Fruit fly (Drosophila melanogaster) whole organism, embryonic: Measurements from ENCODE around the gene CG34278.

Experiments used
- Abd-B ChIP-seq: fragments of 200-800 bp; sonication (Bioruptor generic); optimal IDR thresholded peaks from 2 replicates; lab custom pipeline; 2018; ENCODE audit warnings: missing biosample characterization, mild to moderate bottlenecking, missing genetic modification characterization, moderate library complexity
- CG10462 ChIP-seq: fragments of 200-800 bp; sonication (Bioruptor generic); optimal IDR thresholded peaks from 2 replicates; lab custom pipeline; 2016; ENCODE audit warnings: missing biosample characterization, missing genetic modification characterization
- CG10543 ChIP-seq: fragments of 200-800 bp; sonication (Bioruptor generic); optimal IDR thresholded peaks from 3 replicates; lab custom pipeline; 2017; ENCODE audit warnings: missing biosample characterization, mild to moderate bottlenecking, missing genetic modification characterization, moderate library complexity
- CG11504 ChIP-seq: fragments of 200-800 bp; sonication (Bioruptor generic); optimal IDR thresholded peaks from 3 replicates; lab custom pipeline; 2019; ENCODE audit warnings: missing biosample characterization, mild to moderate bottlenecking, missing genetic modification characterization, moderate library complexity
- CG11560 ChIP-seq: fragments of 200-800 bp; sonication (Bioruptor generic); IDR thresholded peaks from 3 replicates; pipeline ENCODE4 v1.3.6; 2022; ENCODE audit warnings: missing biosample characterization, missing genetic modification characterization
- CG12071 ChIP-seq: fragments of 200-800 bp; sonication (Bioruptor generic); optimal IDR thresholded peaks from 3 replicates; lab custom pipeline; 2018; ENCODE audit warnings: missing biosample characterization, mild to moderate bottlenecking, missing genetic modification characterization
- CG12219 ChIP-seq: fragments of 200-800 bp; sonication (Bioruptor generic); optimal IDR thresholded peaks from 3 replicates; lab custom pipeline; 2018; ENCODE audit warnings: missing biosample characterization, mild to moderate bottlenecking, missing genetic modification characterization
- CG13424 ChIP-seq: fragments of 200-800 bp; sonication (Bioruptor generic); optimal IDR thresholded peaks from 2 replicates; lab custom pipeline; 2019; ENCODE audit warnings: missing biosample characterization, mild to moderate bottlenecking, missing genetic modification characterization, moderate library complexity
- CG14014 ChIP-seq: fragments of 200-800 bp; sonication (Bioruptor generic); IDR thresholded peaks from 2 replicates; pipeline ENCODE4 v1.3.6; 2022; ENCODE audit warnings: missing biosample characterization, missing genetic modification characterization
- CG15514 ChIP-seq: fragments of 200-800 bp; sonication (Bioruptor generic); optimal IDR thresholded peaks from 3 replicates; lab custom pipeline; 2017; ENCODE audit warnings: missing biosample characterization, missing genetic modification characterization, mild to moderate bottlenecking, moderate library complexity, missing genetic modification reagents
- CG15601 ChIP-seq: fragments of 200-800 bp; sonication (Bioruptor generic); optimal IDR thresholded peaks from 3 replicates; lab custom pipeline; 2019; ENCODE audit warnings: missing biosample characterization, mild to moderate bottlenecking, missing genetic modification characterization, moderate library complexity
- CG18599 ChIP-seq: fragments of 200-800 bp; sonication (Bioruptor generic); optimal IDR thresholded peaks from 3 replicates; lab custom pipeline; 2017; ENCODE audit warnings: missing biosample characterization, missing genetic modification characterization, mild to moderate bottlenecking, moderate library complexity, missing genetic modification reagents
- CG2116 ChIP-seq: fragments of 200-800 bp; sonication (Bioruptor generic); optimal IDR thresholded peaks from 3 replicates; lab custom pipeline; 2018; ENCODE audit warnings: missing biosample characterization, mild to moderate bottlenecking, missing genetic modification characterization
- CG2120 ChIP-seq: fragments of 200-800 bp; sonication (Bioruptor generic); optimal IDR thresholded peaks from 3 replicates; lab custom pipeline; 2016; ENCODE audit warnings: missing biosample characterization, missing genetic modification characterization
- CG2678 ChIP-seq: fragments of 200-800 bp; sonication (Bioruptor generic); optimal IDR thresholded peaks from 3 replicates; lab custom pipeline; 2019; ENCODE audit warnings: missing biosample characterization, mild to moderate bottlenecking, missing genetic modification characterization, moderate library complexity
- CG2875 ChIP-seq: fragments of 200-800 bp; sonication (Bioruptor generic); optimal IDR thresholded peaks from 2 replicates; lab custom pipeline; 2017; ENCODE audit warnings: missing biosample characterization, mild to moderate bottlenecking, missing genetic modification characterization, missing genetic modification reagents
- CG2889 ChIP-seq: fragments of 200-800 bp; sonication (Bioruptor generic); IDR thresholded peaks from 3 replicates; pipeline ENCODE4 v1.3.6; 2022; ENCODE audit warnings: missing biosample characterization, missing genetic modification characterization
- CG6791 ChIP-seq: fragments of 200-800 bp; sonication (Bioruptor generic); IDR thresholded peaks from 3 replicates; pipeline ENCODE4 v1.3.6; 2022; ENCODE audit warnings: missing biosample characterization, missing genetic modification characterization; ENCODE audit not compliant: partially characterized antibody
- Drgx ChIP-seq: fragments of 200-800 bp; sonication (Bioruptor generic); IDR thresholded peaks from 2 replicates; pipeline ENCODE4 v1.3.6; 2022; ENCODE audit warnings: missing biosample characterization, missing genetic modification characterization
- E2f2 ChIP-seq: fragments of 200-800 bp; sonication (Bioruptor generic); IDR thresholded peaks from 2 replicates; pipeline ENCODE4 v1.3.6; 2022; ENCODE audit warnings: missing biosample characterization, missing genetic modification characterization
- Fer1 ChIP-seq: fragments of 200-800 bp; sonication (Bioruptor generic); optimal IDR thresholded peaks from 2 replicates; lab custom pipeline; 2017; ENCODE audit warnings: missing biosample characterization, mild to moderate bottlenecking, missing genetic modification characterization
- Fer3 ChIP-seq: fragments of 200-800 bp; sonication (Bioruptor generic); optimal IDR thresholded peaks from 2 replicates; lab custom pipeline; 2018; ENCODE audit warnings: missing biosample characterization, mild to moderate bottlenecking, missing genetic modification characterization, moderate library complexity
- GATAe ChIP-seq: fragments of 200-800 bp; sonication (Bioruptor generic); conservative IDR thresholded peaks from 2 replicates; pipeline ENCODE4 v1.3.6; 2022; ENCODE audit warnings: missing biosample characterization, missing genetic modification characterization
- H2.0 ChIP-seq: fragments of 200-800 bp; sonication (Bioruptor generic); IDR thresholded peaks from 2 replicates; pipeline ENCODE4 v1.3.6; 2022; ENCODE audit warnings: missing biosample characterization, missing genetic modification characterization
- HLHmδ ChIP-seq: fragments of 200-800 bp; sonication (Bioruptor generic); optimal IDR thresholded peaks from 2 replicates; lab custom pipeline; 2018; ENCODE audit warnings: missing biosample characterization, mild to moderate bottlenecking, missing genetic modification characterization, moderate library complexity
- HmgZ ChIP-seq: fragments of 200-800 bp; sonication (Bioruptor generic); optimal IDR thresholded peaks from 2 replicates; lab custom pipeline; 2018; ENCODE audit warnings: missing biosample characterization, mild to moderate bottlenecking, missing genetic modification characterization
- Neu2 ChIP-seq: fragments of 200-800 bp; sonication (Bioruptor generic); optimal IDR thresholded peaks from 3 replicates; lab custom pipeline; 2016; ENCODE audit warnings: missing biosample characterization, missing genetic modification characterization, borderline replicate concordance
- Nf-YA ChIP-seq: fragments of 200-800 bp; sonication (Bioruptor generic); IDR thresholded peaks from 2 replicates; pipeline ENCODE4 v1.3.6; 2022; ENCODE audit warnings: missing biosample characterization, missing genetic modification characterization
- Oaz ChIP-seq: fragments of 200-800 bp; sonication (Bioruptor generic); IDR thresholded peaks from 2 replicates; pipeline ENCODE4 v1.3.6; 2022; ENCODE audit warnings: missing biosample characterization, missing genetic modification characterization
- Opbp ChIP-seq: fragments of 200-800 bp; sonication (Bioruptor generic); IDR thresholded peaks from 3 replicates; pipeline ENCODE4 v1.3.6; 2022; ENCODE audit warnings: missing biosample characterization, missing genetic modification characterization; ENCODE audit not compliant: partially characterized antibody
- Side ChIP-seq: fragments of 200-800 bp; sonication (Bioruptor generic); optimal IDR thresholded peaks from 2 replicates; lab custom pipeline; 2016; ENCODE audit warnings: missing biosample characterization, missing genetic modification characterization
- Spps ChIP-seq: fragments of 200-800 bp; sonication (Bioruptor generic); optimal IDR thresholded peaks from 2 replicates; lab custom pipeline; 2018; ENCODE audit warnings: missing biosample characterization, mild to moderate bottlenecking, missing genetic modification characterization
- Sry-β ChIP-seq: fragments of 200-800 bp; sonication (Bioruptor generic); optimal IDR thresholded peaks from 2 replicates; lab custom pipeline; 2018; ENCODE audit warnings: missing biosample characterization, mild to moderate bottlenecking, missing genetic modification characterization, moderate library complexity
- Sry-δ ChIP-seq: fragments of 200-800 bp; sonication (Bioruptor generic); optimal IDR thresholded peaks from 2 replicates; lab custom pipeline; 2016; ENCODE audit warnings: missing biosample characterization, missing genetic modification characterization
- ac ChIP-seq: fragments of 200-800 bp; sonication (Bioruptor generic); optimal IDR thresholded peaks from 3 replicates; lab custom pipeline; 2017; ENCODE audit warnings: missing biosample characterization, mild to moderate bottlenecking, missing genetic modification characterization
- chinmo ChIP-seq: fragments of 200-800 bp; sonication (Bioruptor generic); IDR thresholded peaks from 4 replicates; pipeline ENCODE4 v1.3.6; 2022; ENCODE audit warnings: missing biosample characterization, missing genetic modification characterization; ENCODE audit not compliant: partially characterized antibody
- dati ChIP-seq: fragments of 200-800 bp; sonication (Bioruptor generic); IDR thresholded peaks from 2 replicates; pipeline ENCODE4 v1.3.6; 2022; ENCODE audit warnings: missing biosample characterization, missing genetic modification characterization
- emc ChIP-seq: fragments of 200-800 bp; sonication (Bioruptor generic); optimal IDR thresholded peaks from 2 replicates; lab custom pipeline; 2016; ENCODE audit warnings: missing biosample characterization, missing genetic modification characterization
- exex ChIP-seq: fragments of 200-800 bp; sonication (Bioruptor generic); optimal IDR thresholded peaks from 4 replicates; lab custom pipeline; 2018; ENCODE audit warnings: missing biosample characterization, mild to moderate bottlenecking, missing genetic modification characterization, moderate library complexity
- h ChIP-seq: fragments of >200 bp; optimal IDR thresholded peaks from 2 replicates; lab custom pipeline; 2017
- her ChIP-seq: fragments of 200-800 bp; sonication (Bioruptor generic); optimal IDR thresholded peaks from 2 replicates; lab custom pipeline; 2016; ENCODE audit warnings: missing biosample characterization, missing genetic modification characterization
- insv ChIP-seq, 2 experiments: fragments of 200-800 bp; sonication (Bioruptor generic); optimal IDR thresholded peaks; 3 replicates each; lab custom pipeline; 2016 to 2018; ENCODE audit warnings: missing biosample characterization in 2 of 2, missing genetic modification characterization in 2 of 2
- mirr ChIP-seq: fragments of 200-800 bp; sonication (Bioruptor generic); optimal IDR thresholded peaks from 3 replicates; lab custom pipeline; 2018; ENCODE audit warnings: missing biosample characterization, mild to moderate bottlenecking, missing genetic modification characterization
- mld ChIP-seq: fragments of 200-800 bp; sonication (Bioruptor generic); IDR thresholded peaks from 3 replicates; pipeline ENCODE4 v1.3.6; 2022; ENCODE audit warnings: missing biosample characterization, missing genetic modification characterization; ENCODE audit not compliant: partially characterized antibody
- pb ChIP-seq: fragments of 200-800 bp; sonication (Bioruptor generic); optimal IDR thresholded peaks from 3 replicates; lab custom pipeline; 2016; ENCODE audit warnings: missing biosample characterization, missing genetic modification characterization
- pita ChIP-seq: fragments of 200-800 bp; sonication (Bioruptor generic); optimal IDR thresholded peaks from 2 replicates; lab custom pipeline; 2017; ENCODE audit warnings: missing biosample characterization, mild to moderate bottlenecking, missing genetic modification characterization
- row ChIP-seq: fragments of 200-800 bp; sonication (Bioruptor generic); IDR thresholded peaks from 3 replicates; pipeline ENCODE4 v1.3.6; 2022; ENCODE audit warnings: missing biosample characterization, missing genetic modification characterization
- run ChIP-seq: fragments of 200-800 bp; sonication (Bioruptor generic); optimal IDR thresholded peaks from 3 replicates; lab custom pipeline; 2018; ENCODE audit warnings: missing biosample characterization, mild to moderate bottlenecking, missing genetic modification characterization
- so ChIP-seq: fragments of 200-800 bp; sonication (Bioruptor generic); IDR thresholded peaks from 3 replicates; pipeline ENCODE4 v1.3.6; 2022; ENCODE audit warnings: missing biosample characterization, missing genetic modification characterization
- tin ChIP-seq: fragments of 200-800 bp; sonication (Bioruptor generic); optimal IDR thresholded peaks from 3 replicates; lab custom pipeline; 2016; ENCODE audit warnings: missing biosample characterization, missing genetic modification characterization

Gene CG34278

DNA sequence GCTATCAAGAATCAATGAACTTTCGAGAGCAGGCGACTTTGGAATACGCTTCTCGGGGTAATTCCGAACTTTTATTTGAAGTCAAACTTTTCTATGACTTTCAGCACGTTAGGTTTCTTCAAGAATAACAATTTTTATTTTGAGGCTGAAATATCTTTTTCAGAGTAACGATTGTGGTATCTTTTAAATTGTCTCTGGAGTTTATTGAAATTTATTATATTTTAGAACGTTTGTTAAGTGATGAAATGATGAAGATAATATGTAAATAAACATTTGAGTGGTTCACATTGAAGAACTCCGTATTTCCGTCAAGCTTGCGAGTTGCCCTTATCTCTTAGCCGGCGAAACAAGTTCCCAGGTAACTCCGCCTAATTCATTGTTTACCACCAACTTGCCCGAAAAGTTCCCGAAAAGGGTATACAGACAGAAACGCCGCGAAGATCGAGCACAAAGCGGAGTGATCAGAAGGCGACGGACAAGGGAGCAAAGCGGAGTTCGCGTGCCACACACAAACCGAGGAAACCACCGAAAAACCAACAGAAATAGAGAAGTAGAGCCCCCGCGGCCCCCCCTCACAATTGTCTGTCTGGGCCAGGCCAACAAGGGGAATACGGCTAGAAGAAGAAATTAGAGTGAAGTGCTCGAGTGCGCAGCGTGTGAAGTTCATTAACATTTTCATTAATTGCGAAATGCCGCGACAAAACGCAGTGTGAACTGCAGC lies 2.5 kb upstream of the CG34278 start (continued):
- TF ChIP-seq CG2889 = no peak
- TF ChIP-seq HmgZ = no peak
- TF ChIP-seq dati (GFP tag; lab: Robert Waterston, UW) = no peak
- TF ChIP-seq HLHmδ (GFP tag; lab: Kevin White, UChicago) = no peak
- TF ChIP-seq Fer1 = no peak
- TF ChIP-seq Sry-δ (GFP tag; lab: Kevin White, UChicago) = no peak
- no peak for TF ChIP-seq Abd-B (GFP tag; lab: Kevin White, UChicago)
- TF ChIP-seq pita (GFP tag; lab: Kevin White, UChicago) = no peak
- no peak for TF ChIP-seq pb
- TF ChIP-seq Spps (tag; lab: Kevin White, UChicago) = no peak
- peak; percentile 42 for TF ChIP-seq CG2678 (tag; lab: Kevin White, UChicago)
- no peak for TF ChIP-seq CG14014 (GFP tag; lab: Robert Waterston, UW)
- TF ChIP-seq emc (GFP tag; lab: Kevin White, UChicago) = no peak
- peak; percentile 34; the same call in 1 of the 2 replicates for TF ChIP-seq Oaz (GFP tag; lab: Robert Waterston, UW)
- TF ChIP-seq Fer3 (tag; lab: Kevin White, UChicago) = no peak
- no peak for TF ChIP-seq tin
- TF ChIP-seq CG11560 (tag; lab: Robert Waterston, UW) = no peak
- no peak for TF ChIP-seq CG2116 (GFP tag; lab: Kevin White, UChicago)
- TF ChIP-seq Opbp (GFP tag; lab: Robert Waterston, UW) = no peak
- TF ChIP-seq CG18599 (GFP tag; lab: Kevin White, UChicago) = no peak
- TF ChIP-seq ac (GFP tag; lab: Kevin White, UChicago) = no peak
- TF ChIP-seq run (tag; lab: Kevin White, UChicago) = no peak
- TF ChIP-seq H2.0 (GFP tag; lab: Robert Waterston, UW) = no peak
- no peak for TF ChIP-seq insv (GFP tag; optimal IDR thresholded peaks at IDR 0.05; lab: Kevin White, UChicago)
- no peak for TF ChIP-seq chinmo
- no peak for TF ChIP-seq Nf-YA (GFP tag; lab: Robert Waterston, UW)
- peak; percentile 19 for TF ChIP-seq CG11504 (tag; lab: Kevin White, UChicago)
- no peak for TF ChIP-seq GATAe (GFP tag; lab: Robert Waterston, UW)
- TF ChIP-seq CG15601 (tag; lab: Kevin White, UChicago) = peak; percentile 29
- no peak for TF ChIP-seq exex (tag; lab: Kevin White, UChicago)
- TF ChIP-seq CG6791 = 0 out of 3 replicates have a peak, but pooled peaks have one; percentile 61
- TF ChIP-seq so = no peak
- TF ChIP-seq Neu2 (GFP tag; lab: Kevin White, UChicago) = no peak
- TF ChIP-seq CG12071 (GFP tag; lab: Kevin White, UChicago) = no peak
- no peak for TF ChIP-seq CG10543
- no peak for TF ChIP-seq her (GFP tag; lab: Kevin White, UChicago)
- no peak for TF ChIP-seq CG15514
- TF ChIP-seq CG13424 (tag; lab: Kevin White, UChicago) = peak; percentile 18
- peak; percentile 4 for TF ChIP-seq CG2120
- TF ChIP-seq row = peak; percentile 53; the same call in 2 of the 3 replicates
- no peak for TF ChIP-seq Side (GFP tag; lab: Kevin White, UChicago)
- no peak for TF ChIP-seq mld (GFP tag; lab: Robert Waterston, UW)
- no peak for TF ChIP-seq mirr (GFP tag; lab: Kevin White, UChicago)
- TF ChIP-seq CG2875 (GFP tag; lab: Kevin White, UChicago) = no peak
- no peak for TF ChIP-seq E2f2 (GFP tag; lab: Robert Waterston, UW)
- no peak for TF ChIP-seq CG10462
- TF ChIP-seq CG12219 = no peak
- no peak for TF ChIP-seq h (lab: Kevin White, UChicago)
- no peak for TF ChIP-seq Sry-β (GFP tag; lab: Kevin White, UChicago)
- no peak for TF ChIP-seq Drgx (GFP tag; lab: Robert Waterston, UW)
